Worm (Caenorhabditis elegans): Measurements from ENCODE around the gene F44E2.9.

ce11 chrIII:8805815-8806214 is 44.5 kb downstream of the F44E2.9 start:
- TF ChIP-seq ama-1 (optimal IDR thresholded peaks at IDR 0.05) (no peak), snpc-4 (tag; optimal IDR thresholded peaks at IDR 0.05) (no peak), elt-2 (tag; optimal IDR thresholded peaks at IDR 0.05) (no peak), fkh-10 (GFP tag; optimal IDR thresholded peaks at IDR 0.05) (no peak), nhr-237 (tag; optimal IDR thresholded peaks at IDR 0.05) (no peak), aly-2 (tag; optimal IDR thresholded peaks at IDR 0.05) (no peak), lsy-12 (tag; optimal IDR thresholded peaks at IDR 0.05) (no peak), fos-1 (tag; optimal IDR thresholded peaks at IDR 0.05) (no peak), ceh-82 (tag; optimal IDR thresholded peaks at IDR 0.05) (no peak), nhr-12 (tag; optimal IDR thresholded peaks at IDR 0.05) (no peak), elt-1 (tag; optimal IDR thresholded peaks at IDR 0.05) (no peak), eor-1 (tag; optimal IDR thresholded peaks at IDR 0.05) (no peak), nhr-11 (tag; optimal IDR thresholded peaks at IDR 0.05) (no peak), zag-1 (tag; optimal IDR thresholded peaks at IDR 0.05) (no peak)

Measured in whole organism, L3 larva.